Worm (Caenorhabditis elegans) whole organism, L2 larva: ENCODE results near the gene shc-2.
A peak's percentile ranks its signal among the peaks of the same experiment; 100 is the strongest.

Experiments used
- C34F6.9 ChIP-seq: fragments of 150-350 bp; optimal IDR thresholded peaks from 2 replicates; lab custom pipeline; 2014; ENCODE audit warnings: missing biosample characterization, missing genetic modification characterization
- F13H6.1 ChIP-seq: sonication (generic microtip); optimal IDR thresholded peaks from 2 replicates; lab custom pipeline; 2016; ENCODE audit warnings: missing genetic modification characterization, missing compliant biosample characterization
- Y55F3AM.14 ChIP-seq: fragments of 200-800 bp; sonication (Bioruptor generic); optimal IDR thresholded peaks from 2 replicates; lab custom pipeline; 2018; ENCODE audit warnings: mild to moderate bottlenecking, missing genetic modification characterization, missing compliant biosample characterization
- alr-1 ChIP-seq: fragments of 150-350 bp; optimal IDR thresholded peaks from 2 replicates; lab custom pipeline; 2014; ENCODE audit warnings: missing biosample characterization, missing genetic modification characterization
- aly-2 ChIP-seq: fragments of 150-350 bp; optimal IDR thresholded peaks from 2 replicates; lab custom pipeline; 2014; ENCODE audit warnings: missing biosample characterization, missing genetic modification characterization
- ama-1 ChIP-seq: fragments of 150-350 bp; optimal IDR thresholded peaks from 2 replicates; lab custom pipeline; 2018; ENCODE audit warnings: inconsistent platforms
- blmp-1 ChIP-seq: sonication (generic microtip); optimal IDR thresholded peaks from 2 replicates; lab custom pipeline; 2017; ENCODE audit warnings: missing genetic modification characterization, mild to moderate bottlenecking, missing compliant biosample characterization, antibody characterized with exemption, moderate library complexity; ENCODE audit not compliant: insufficient read depth
- ceh-82 ChIP-seq: fragments of 150-350 bp; optimal IDR thresholded peaks from 2 replicates; lab custom pipeline; 2014; ENCODE audit warnings: missing biosample characterization, missing genetic modification characterization
- crh-2 ChIP-seq: sonication (generic microtip); optimal IDR thresholded peaks from 2 replicates; lab custom pipeline; 2017; ENCODE audit warnings: missing biosample characterization, missing genetic modification characterization
- dmd-4 ChIP-seq: sonication (generic microtip); optimal IDR thresholded peaks from 2 replicates; lab custom pipeline; 2017; ENCODE audit warnings: missing biosample characterization, missing genetic modification characterization
- egl-27 ChIP-seq: sonication (generic microtip); optimal IDR thresholded peaks from 3 replicates; lab custom pipeline; 2017; ENCODE audit warnings: missing biosample characterization, missing genetic modification reagents, missing genetic modification characterization
- elt-1 ChIP-seq: fragments of 150-350 bp; optimal IDR thresholded peaks from 2 replicates; lab custom pipeline; 2014; ENCODE audit warnings: missing biosample characterization, missing genetic modification characterization
- fos-1 ChIP-seq: fragments of 150-350 bp; optimal IDR thresholded peaks from 2 replicates; lab custom pipeline; 2014; ENCODE audit warnings: missing biosample characterization, missing genetic modification characterization
- gmeb-1 ChIP-seq: fragments of 150-350 bp; optimal IDR thresholded peaks from 2 replicates; lab custom pipeline; 2014; ENCODE audit warnings: missing biosample characterization, missing genetic modification characterization
- lin-13 ChIP-seq: fragments of 150-350 bp; optimal IDR thresholded peaks from 2 replicates; lab custom pipeline; 2014; ENCODE audit warnings: missing biosample characterization, missing genetic modification reagents, missing genetic modification characterization
- lin-39 ChIP-seq: fragments of 150-350 bp; optimal IDR thresholded peaks from 2 replicates; lab custom pipeline; 2014; ENCODE audit warnings: missing biosample characterization, missing genetic modification reagents, missing genetic modification characterization
- lsy-2 ChIP-seq, 2 experiments: fragments of 150-350 bp in 1 of 2; sonication (generic microtip) in 1 of 2; optimal IDR thresholded peaks; 2 replicates each; lab custom pipeline; 2014 to 2017; ENCODE audit warnings: missing biosample characterization in 2 of 2, missing genetic modification characterization in 2 of 2
- mbf-1 ChIP-seq: sonication (generic microtip); optimal IDR thresholded peaks from 2 replicates; lab custom pipeline; 2017; ENCODE audit warnings: missing biosample characterization, missing genetic modification characterization
- mdl-1 ChIP-seq, 2 experiments: fragments of 150-350 bp in 1 of 2; sonication (generic microtip) in 1 of 2; optimal IDR thresholded peaks; 2 replicates each; lab custom pipeline; 2017; ENCODE audit warnings: missing biosample characterization in 2 of 2, missing genetic modification characterization in 2 of 2
- nhr-11 ChIP-seq: fragments of 150-350 bp; optimal IDR thresholded peaks from 2 replicates; lab custom pipeline; 2014; ENCODE audit warnings: missing biosample characterization, missing genetic modification characterization
- nhr-12 ChIP-seq: fragments of 150-350 bp; optimal IDR thresholded peaks from 2 replicates; lab custom pipeline; 2014; ENCODE audit warnings: missing biosample characterization, missing genetic modification characterization
- nhr-129 ChIP-seq: fragments of 150-350 bp; optimal IDR thresholded peaks from 2 replicates; lab custom pipeline; 2014; ENCODE audit warnings: missing biosample characterization, missing genetic modification characterization
- nhr-77 ChIP-seq: fragments of 150-350 bp; optimal IDR thresholded peaks from 2 replicates; lab custom pipeline; 2014; ENCODE audit warnings: missing biosample characterization, missing genetic modification characterization
- skn-1 ChIP-seq: sonication (generic microtip); optimal IDR thresholded peaks from 2 replicates; lab custom pipeline; 2017; ENCODE audit warnings: missing biosample characterization, missing genetic modification characterization
- sma-3 ChIP-seq: sonication (generic microtip); optimal IDR thresholded peaks from 2 replicates; lab custom pipeline; 2016; ENCODE audit warnings: missing genetic modification reagents, missing genetic modification characterization, missing compliant biosample characterization
- sma-9 ChIP-seq, 2 experiments: fragments of 150-350 bp in 1 of 2; sonication (generic microtip) in 1 of 2; optimal IDR thresholded peaks; 2 replicates each; lab custom pipeline; 2014 to 2016; ENCODE audit warnings: missing genetic modification characterization in 2 of 2, mild to moderate bottlenecking in 1 of 2, missing biosample characterization in 1 of 2, missing compliant biosample characterization in 1 of 2, missing genetic modification reagents in 1 of 2, moderate library complexity in 1 of 2
- snpc-4 ChIP-seq: fragments of 150-350 bp; optimal IDR thresholded peaks from 2 replicates; lab custom pipeline; 2014; ENCODE audit warnings: missing biosample characterization, missing genetic modification characterization
- unc-55 ChIP-seq: fragments of 150-350 bp; sonication (generic microtip); optimal IDR thresholded peaks from 3 replicates; lab custom pipeline; 2014; ENCODE audit warnings: missing biosample characterization, missing genetic modification reagents, missing genetic modification characterization
- zag-1 ChIP-seq: fragments of 150-350 bp; optimal IDR thresholded peaks from 2 replicates; lab custom pipeline; 2014; ENCODE audit warnings: missing biosample characterization, missing genetic modification characterization
- ztf-11 ChIP-seq: sonication (generic microtip); optimal IDR thresholded peaks from 2 replicates; lab custom pipeline; 2017; ENCODE audit warnings: missing biosample characterization, missing genetic modification characterization
- ztf-4 ChIP-seq: fragments of 150-350 bp; optimal IDR thresholded peaks from 2 replicates; lab custom pipeline; 2014; ENCODE audit warnings: missing biosample characterization, missing genetic modification characterization

Gene shc-2

DNA sequence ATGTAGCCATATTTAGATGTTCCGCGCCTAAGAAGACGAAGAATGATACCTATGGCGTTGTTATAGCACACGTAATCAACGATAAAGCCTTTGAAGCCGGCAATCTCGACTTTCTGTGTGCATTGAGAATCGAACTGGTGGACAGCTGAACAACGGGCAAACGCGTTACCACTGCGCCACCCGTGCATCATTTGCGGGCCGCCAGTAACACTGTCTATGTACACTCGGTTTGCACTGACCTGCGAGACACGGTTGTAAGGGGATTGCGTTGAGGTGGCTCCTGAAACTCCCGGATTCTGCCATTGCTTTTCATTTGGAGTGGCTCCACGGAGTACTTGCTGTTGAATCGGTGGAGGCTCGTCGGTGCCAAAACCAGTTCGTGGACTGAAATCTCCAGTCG lies 26.6 kb upstream of the shc-2 start (continued):
- TF ChIP-seq mdl-1 (tag; optimal IDR thresholded peaks at IDR 0.05; lab: Kevin White, UChicago): no peak
- TF ChIP-seq nhr-12 (tag; lab: Kevin White, UChicago): no peak
- TF ChIP-seq crh-2 (tag; lab: Kevin White, UChicago): no peak
- TF ChIP-seq skn-1: no peak
- TF ChIP-seq fos-1 (tag; lab: Kevin White, UChicago): peak; percentile 6

DNA sequence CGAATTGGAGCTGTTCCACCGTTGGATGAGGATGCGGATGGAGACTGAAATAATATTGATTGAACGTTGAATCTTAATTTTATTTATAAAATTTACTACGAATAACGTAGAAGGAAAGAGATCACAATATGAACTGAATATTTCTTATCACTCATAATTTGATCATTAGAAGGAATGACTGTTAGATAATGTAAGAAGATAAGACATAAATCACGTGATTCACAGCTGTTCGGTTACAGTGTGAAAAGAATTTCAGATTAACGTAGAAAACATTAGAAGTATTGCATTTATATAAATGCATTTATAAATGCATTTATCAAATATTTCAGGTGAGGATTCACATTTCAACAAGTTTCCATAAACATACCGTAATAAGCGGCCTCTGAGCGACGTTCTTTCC lies 26.1 kb upstream of the shc-2 start:
- TF ChIP-seq gmeb-1 (tag; lab: Kevin White, UChicago) (peak; percentile 7), unc-55 (GFP tag; lab: Kevin White, UChicago) (no peak), mbf-1 (tag; lab: Kevin White, UChicago) (no peak), sma-9 (GFP tag; optimal IDR thresholded peaks at IDR 0.05; lab: Kevin White, UChicago) (peak; percentile 40), sma-9 (tag; optimal IDR thresholded peaks at IDR 0.05; lab: Kevin White, UChicago) (no peak), crh-2 (tag; lab: Kevin White, UChicago) (peak; percentile 19), snpc-4 (tag; lab: Kevin White, UChicago) (no peak), zag-1 (tag; lab: Kevin White, UChicago) (no peak), ceh-82 (no peak), fos-1 (tag; lab: Kevin White, UChicago) (peak; percentile 75)

DNA sequence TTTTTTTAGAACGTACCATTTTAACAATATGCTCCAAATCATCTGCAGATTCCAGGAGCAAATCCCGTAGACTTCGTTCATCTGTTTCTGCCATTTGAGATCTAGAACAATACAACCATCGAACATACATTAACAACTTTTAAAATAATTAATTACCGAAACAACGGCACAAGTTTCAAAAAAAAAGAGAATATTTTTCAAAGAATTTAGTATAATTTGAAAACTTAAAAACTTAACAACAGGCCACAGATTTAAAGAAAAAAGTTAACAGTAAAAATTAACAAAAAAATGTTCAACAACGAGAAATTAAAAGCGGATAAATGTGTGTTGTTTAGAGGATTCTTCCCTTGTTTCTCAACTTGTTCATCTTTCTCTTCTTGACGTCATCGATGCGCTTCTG lies 25.1 kb upstream of the shc-2 start, which contains the start of gene mdt-4:
TSS of gene mdt-4 (minus strand) at position 101 of the 400 bp plus-strand sequence.
- TF ChIP-seq fos-1 (tag; lab: Kevin White, UChicago) (no peak), mbf-1 (tag; lab: Kevin White, UChicago) (no peak), F13H6.1 (tag; lab: Kevin White, UChicago) (no peak)

DNA sequence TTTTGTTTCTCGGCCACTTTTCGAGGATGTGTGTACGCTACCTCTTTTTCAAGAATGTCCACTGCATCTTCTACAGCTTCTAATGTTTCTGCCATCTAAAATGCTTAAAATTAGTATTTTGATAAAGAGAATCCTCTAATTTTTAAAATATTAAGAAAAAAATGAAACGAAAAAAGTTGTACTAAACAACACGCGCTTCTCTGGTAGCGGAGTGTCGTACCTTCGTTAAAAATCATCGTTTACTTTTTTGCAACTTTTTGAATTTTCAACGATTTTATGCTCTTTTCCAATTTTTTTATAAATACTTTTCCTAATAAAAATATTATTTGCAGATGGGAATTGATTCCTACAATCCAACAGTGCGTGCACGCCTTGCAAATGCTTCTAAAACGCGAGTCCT lies 23.3 kb upstream of the shc-2 start, which contains the start of the genes gldi-11 and ZK546.2:
TSS of gene gldi-11 (minus strand) at position 95 of the 400 bp plus-strand sequence.
TSS of gene ZK546.2 (plus strand) at position 333 of the 400 bp plus-strand sequence.
- peak; percentile 39 for TF ChIP-seq C34F6.9 (tag; lab: Kevin White, UChicago)
- no peak for TF ChIP-seq nhr-77
- no peak for TF ChIP-seq sma-3 (GFP tag; lab: Kevin White, UChicago)
- peak in 1 of 2 experiments; percentile 29 for TF ChIP-seq lsy-2 (tag; optimal IDR thresholded peaks at IDR 0.05; lab: Kevin White, UChicago)
- TF ChIP-seq aly-2 (tag; lab: Kevin White, UChicago): no peak
- TF ChIP-seq dmd-4 (tag; lab: Kevin White, UChicago): no peak
- TF ChIP-seq unc-55 (GFP tag; lab: Kevin White, UChicago): peak; percentile 27
- TF ChIP-seq ama-1: peak; percentile 49
- TF ChIP-seq snpc-4 (tag; lab: Kevin White, UChicago): no peak
- no peak for TF ChIP-seq mbf-1 (tag; lab: Kevin White, UChicago)

DNA sequence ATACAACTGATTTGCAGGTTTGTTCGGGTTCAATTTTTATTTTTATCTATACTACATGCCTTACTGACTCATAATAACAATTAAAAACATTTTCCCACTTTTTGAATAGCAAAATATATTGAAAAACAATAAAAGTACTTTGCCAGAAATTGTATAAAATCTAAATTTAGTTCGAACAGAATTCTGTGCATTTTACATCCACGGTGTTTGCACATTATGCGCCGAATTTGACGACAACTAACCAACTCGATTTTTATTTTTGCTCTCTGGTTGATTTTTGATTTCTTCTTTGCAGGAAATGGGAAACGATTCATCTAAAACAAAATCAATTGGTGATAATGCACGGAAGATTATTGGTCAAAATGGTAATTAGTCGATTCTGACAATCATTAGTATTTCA lies 22.2 kb upstream of the shc-2 start:
- no peak for TF ChIP-seq F13H6.1 (tag; lab: Kevin White, UChicago)
- TF ChIP-seq sma-9 (GFP tag; optimal IDR thresholded peaks at IDR 0.05; lab: Kevin White, UChicago): no peak
- TF ChIP-seq sma-9 (tag; optimal IDR thresholded peaks at IDR 0.05; lab: Kevin White, UChicago): no peak
- TF ChIP-seq egl-27 (tag; lab: Kevin White, UChicago): no peak
- TF ChIP-seq fos-1 (tag; lab: Kevin White, UChicago): no peak
- TF ChIP-seq elt-1: no peak
- no peak for TF ChIP-seq dmd-4 (tag; lab: Kevin White, UChicago)
- peak; percentile 31 for TF ChIP-seq unc-55 (GFP tag; lab: Kevin White, UChicago)
- no peak for TF ChIP-seq nhr-11 (tag; lab: Kevin White, UChicago)
- peak; percentile 25 for TF ChIP-seq crh-2 (tag; lab: Kevin White, UChicago)
- no peak for TF ChIP-seq blmp-1 (tag; lab: Kevin White, UChicago)
- TF ChIP-seq ztf-4 (tag; lab: Kevin White, UChicago): no peak
- TF ChIP-seq lin-13: peak; percentile 42
- no peak for TF ChIP-seq lin-39 (tag; lab: Kevin White, UChicago)
- TF ChIP-seq ama-1: no peak
- TF ChIP-seq ztf-11 (tag; lab: Kevin White, UChicago): no peak
- no peak for TF ChIP-seq alr-1
- TF ChIP-seq Y55F3AM.14 (GFP tag; lab: Kevin White, UChicago): no peak
- TF ChIP-seq nhr-129 (tag; lab: Kevin White, UChicago): peak; percentile 18
- TF ChIP-seq C34F6.9 (tag; lab: Kevin White, UChicago): peak; percentile 19
- TF ChIP-seq lsy-2 (tag; optimal IDR thresholded peaks at IDR 0.05; lab: Kevin White, UChicago): peak in 1 of 2 experiments; percentile 13
